Worm (Caenorhabditis elegans) whole organism, L4 larva: ENCODE data around the gene F43G6.8.

Source experiments
- R02D3.7 ChIP-seq: fragments of 150-350 bp; sonication (generic microtip); optimal IDR thresholded peaks from 3 replicates; lab custom pipeline; 2014; ENCODE audit warnings: missing biosample characterization, missing genetic modification characterization
- T20F7.1 ChIP-seq: fragments of 200-800 bp; sonication (Bioruptor generic); optimal IDR thresholded peaks from 2 replicates; lab custom pipeline; 2018; ENCODE audit warnings: mild to moderate bottlenecking, missing genetic modification characterization, missing compliant biosample characterization
- T26A8.4 ChIP-seq: fragments of 200-800 bp; sonication (Bioruptor generic); IDR thresholded peaks from 2 replicates; pipeline ENCODE4 v1.3.6; 2022; ENCODE audit warnings: missing genetic modification characterization, missing compliant biosample characterization
- Y75B8A.6 ChIP-seq: fragments of 200-800 bp; sonication (Bioruptor generic); IDR thresholded peaks from 2 replicates; pipeline ENCODE4 v1.3.6; 2022; ENCODE audit warnings: missing genetic modification reagents, missing genetic modification characterization, missing compliant biosample characterization
- ZK337.2 ChIP-seq: fragments of 200-800 bp; sonication (Bioruptor generic); IDR thresholded peaks from 2 replicates; pipeline ENCODE4 v1.3.6; 2022; ENCODE audit warnings: missing genetic modification reagents, missing genetic modification characterization, missing compliant biosample characterization
- aha-1 ChIP-seq: fragments of 150-350 bp; peaks from one replicate; lab custom pipeline; 2014; ENCODE audit warnings: missing biosample characterization, missing genetic modification characterization
- arid-1 ChIP-seq: fragments of 200-800 bp; sonication (Bioruptor generic); conservative IDR thresholded peaks from 2 replicates; pipeline ENCODE4 v1.3.6; 2022; ENCODE audit warnings: missing genetic modification reagents, missing genetic modification characterization, missing compliant biosample characterization
- attf-4 ChIP-seq: sonication (generic microtip); optimal IDR thresholded peaks from 3 replicates; lab custom pipeline; 2017; ENCODE audit warnings: missing biosample characterization, missing genetic modification characterization
- ceh-20 ChIP-seq: fragments of 200-800 bp; sonication (Bioruptor generic); IDR thresholded peaks from 2 replicates; pipeline ENCODE4 v1.3.6; 2022; ENCODE audit warnings: missing genetic modification reagents, missing genetic modification characterization, missing compliant biosample characterization
- ceh-44 ChIP-seq: fragments of 200-800 bp; sonication (Bioruptor generic); IDR thresholded peaks from 2 replicates; pipeline ENCODE4 v1.3.6; 2022; ENCODE audit warnings: missing genetic modification reagents, missing genetic modification characterization, missing compliant biosample characterization
- ceh-82 ChIP-seq: sonication (generic microtip); optimal IDR thresholded peaks from 2 replicates; lab custom pipeline; 2017; ENCODE audit warnings: missing biosample characterization, missing genetic modification characterization
- ces-1 ChIP-seq: fragments of 150-350 bp; sonication (generic microtip); optimal IDR thresholded peaks from 4 replicates; lab custom pipeline; 2014; ENCODE audit warnings: missing biosample characterization, missing genetic modification reagents, missing genetic modification characterization
- cey-2 ChIP-seq: sonication (generic microtip); optimal IDR thresholded peaks from 3 replicates; lab custom pipeline; 2017; ENCODE audit warnings: missing genetic modification characterization, mild to moderate bottlenecking, missing compliant biosample characterization, antibody characterized with exemption, borderline replicate concordance; ENCODE audit not compliant: insufficient read depth
- ctbp-1 ChIP-seq: fragments of 200-800 bp; sonication (Bioruptor generic); IDR thresholded peaks from 2 replicates; pipeline ENCODE4 v1.3.6; 2022; ENCODE audit warnings: missing genetic modification reagents, missing genetic modification characterization, missing compliant biosample characterization
- daf-12 ChIP-seq: fragments of 150-350 bp; optimal IDR thresholded peaks from 2 replicates; lab custom pipeline; 2014; ENCODE audit warnings: missing biosample characterization, missing genetic modification reagents, missing genetic modification characterization
- daf-16 ChIP-seq, 3 experiments: sonication (generic microtip); optimal IDR thresholded peaks; 2 replicates each; lab custom pipeline; 2016 to 2017; ENCODE audit warnings: missing genetic modification characterization in 3 of 3, missing genetic modification reagents in 3 of 3, mild to moderate bottlenecking in 2 of 3, missing compliant biosample characterization in 2 of 3, missing biosample characterization in 1 of 3, moderate library complexity in 1 of 3
- daf-8 ChIP-seq: fragments of 200-800 bp; sonication (Bioruptor generic); IDR thresholded peaks from 2 replicates; pipeline ENCODE4 v1.3.6; 2022; ENCODE audit warnings: missing genetic modification characterization, missing compliant biosample characterization
- dmd-6 ChIP-seq: fragments of 200-800 bp; sonication (Bioruptor generic); IDR thresholded peaks from 2 replicates; pipeline ENCODE4 v1.3.6; 2022; ENCODE audit warnings: missing genetic modification reagents, missing genetic modification characterization, missing compliant biosample characterization
- dmd-8 ChIP-seq: fragments of 200-800 bp; sonication (Bioruptor generic); IDR thresholded peaks from 2 replicates; pipeline ENCODE4 v1.3.6; 2022; ENCODE audit warnings: missing genetic modification characterization, missing compliant biosample characterization
- egl-27 ChIP-seq: sonication (generic microtip); optimal IDR thresholded peaks from 3 replicates; lab custom pipeline; 2017; ENCODE audit warnings: missing biosample characterization, missing genetic modification reagents, missing genetic modification characterization
- egl-43 ChIP-seq: fragments of 200-800 bp; sonication (Bioruptor generic); IDR thresholded peaks from 2 replicates; pipeline ENCODE4 v1.3.6; 2022; ENCODE audit warnings: missing genetic modification reagents, missing genetic modification characterization, missing compliant biosample characterization
- fkh-10 ChIP-seq: fragments of 150-350 bp; optimal IDR thresholded peaks from 2 replicates; lab custom pipeline; 2014; ENCODE audit warnings: missing biosample characterization, missing genetic modification reagents, missing genetic modification characterization
- hlh-11 ChIP-seq: fragments of 200-800 bp; sonication (Bioruptor generic); optimal IDR thresholded peaks from 2 replicates; lab custom pipeline; 2018; ENCODE audit warnings: mild to moderate bottlenecking, missing genetic modification characterization, missing compliant biosample characterization
- hlh-30 ChIP-seq: sonication (generic microtip); optimal IDR thresholded peaks from 2 replicates; lab custom pipeline; 2017; ENCODE audit warnings: antibody characterized with exemption, mild to moderate bottlenecking, missing genetic modification characterization, missing compliant biosample characterization; ENCODE audit not compliant: insufficient read depth
- jun-1 ChIP-seq: fragments of 150-350 bp; optimal IDR thresholded peaks from 2 replicates; lab custom pipeline; 2014; ENCODE audit warnings: missing biosample characterization, missing genetic modification reagents, missing genetic modification characterization
- lin-29 ChIP-seq: fragments of 200-800 bp; sonication (Bioruptor generic); IDR thresholded peaks from 2 replicates; pipeline ENCODE4 v1.3.6; 2022; ENCODE audit warnings: missing genetic modification reagents, missing genetic modification characterization, missing compliant biosample characterization
- lin-38 ChIP-seq: fragments of 200-800 bp; sonication (Bioruptor generic); IDR thresholded peaks from 2 replicates; pipeline ENCODE4 v1.3.6; 2022; ENCODE audit warnings: missing genetic modification reagents, missing genetic modification characterization, missing compliant biosample characterization
- lsy-2 ChIP-seq, 2 experiments: fragments of 150-350 bp in 1 of 2; sonication (generic microtip) in 1 of 2; optimal IDR thresholded peaks; 2 replicates each; lab custom pipeline; 2014 to 2017; ENCODE audit warnings: missing biosample characterization in 2 of 2, missing genetic modification characterization in 2 of 2
- madf-5 ChIP-seq, 2 experiments: fragments of 200-800 bp; sonication (Bioruptor generic); IDR thresholded peaks; 2 replicates each; pipeline ENCODE4 v1.3.6; 2022; ENCODE audit warnings: missing compliant biosample characterization in 2 of 2, missing genetic modification characterization in 2 of 2
- mdl-1 ChIP-seq, 2 experiments: fragments of 150-350 bp in 1 of 2; sonication (generic microtip) in 1 of 2; optimal IDR thresholded peaks; 2 replicates each; lab custom pipeline; 2014 to 2017; ENCODE audit warnings: missing biosample characterization in 2 of 2, missing genetic modification characterization in 2 of 2
- mep-1 ChIP-seq: fragments of 150-350 bp; sonication (generic microtip); optimal IDR thresholded peaks from 3 replicates; lab custom pipeline; 2014; ENCODE audit warnings: missing biosample characterization, missing genetic modification characterization
- mxl-2 ChIP-seq: fragments of 200-800 bp; sonication (Bioruptor generic); conservative IDR thresholded peaks from 2 replicates; pipeline ENCODE4 v1.3.6; 2022; ENCODE audit warnings: missing genetic modification reagents, missing genetic modification characterization, missing compliant biosample characterization
- mxl-3 ChIP-seq: fragments of 200-800 bp; sonication (Bioruptor generic); optimal IDR thresholded peaks from 2 replicates; lab custom pipeline; 2018; ENCODE audit warnings: mild to moderate bottlenecking, missing genetic modification characterization, missing compliant biosample characterization
- nhr-102 ChIP-seq: sonication (generic microtip); optimal IDR thresholded peaks from 2 replicates; lab custom pipeline; 2016; ENCODE audit warnings: mild to moderate bottlenecking, missing genetic modification characterization, moderate library complexity, missing compliant biosample characterization
- nhr-48 ChIP-seq: sonication (generic microtip); optimal IDR thresholded peaks from 2 replicates; lab custom pipeline; 2016; ENCODE audit warnings: mild to moderate bottlenecking, missing genetic modification characterization, missing compliant biosample characterization
- nhr-77 ChIP-seq: fragments of 150-350 bp; optimal IDR thresholded peaks from 2 replicates; lab custom pipeline; 2014; ENCODE audit warnings: missing biosample characterization, missing genetic modification characterization
- php-3 ChIP-seq: fragments of 200-800 bp; sonication (Bioruptor generic); IDR thresholded peaks from 2 replicates; pipeline ENCODE4 v1.3.6; 2022; ENCODE audit warnings: missing genetic modification reagents, missing genetic modification characterization, missing compliant biosample characterization
- pqm-1 ChIP-seq: sonication (generic microtip); optimal IDR thresholded peaks from 2 replicates; lab custom pipeline; 2017; ENCODE audit warnings: missing biosample characterization, missing genetic modification characterization
- rbr-2 ChIP-seq: sonication (generic microtip); optimal IDR thresholded peaks from 2 replicates; lab custom pipeline; 2016; ENCODE audit warnings: missing genotype, missing genetic modification characterization, missing compliant biosample characterization
- sdz-12 ChIP-seq: fragments of 200-800 bp; sonication (Bioruptor generic); optimal IDR thresholded peaks from 2 replicates; lab custom pipeline; 2018; ENCODE audit warnings: mild to moderate bottlenecking, missing genetic modification characterization, missing compliant biosample characterization
- spr-1 ChIP-seq: sonication (generic microtip); optimal IDR thresholded peaks from 2 replicates; lab custom pipeline; 2016; ENCODE audit warnings: mild to moderate bottlenecking, missing genetic modification characterization, missing compliant biosample characterization
- spr-3 ChIP-seq: fragments of 200-800 bp; sonication (Bioruptor generic); optimal IDR thresholded peaks from 2 replicates; lab custom pipeline; 2018; ENCODE audit warnings: mild to moderate bottlenecking, missing genetic modification characterization, missing compliant biosample characterization
- unc-130 ChIP-seq: sonication (generic microtip); optimal IDR thresholded peaks from 2 replicates; lab custom pipeline; 2016; ENCODE audit warnings: missing genetic modification reagents, missing genetic modification characterization, missing compliant biosample characterization
- unc-62 ChIP-seq, 3 experiments: fragments of 150-350 bp in 1 of 3; sonication (generic microtip); optimal IDR thresholded peaks in 2 of 3; peaks in 1 of 3; 1 replicate in 1 of 3; 2 replicates in 2 of 3; lab custom pipeline; 2014 to 2017; ENCODE audit warnings: missing biosample characterization in 3 of 3, missing genetic modification characterization in 3 of 3, missing genetic modification reagents in 3 of 3, missing genotype in 1 of 3
- zip-11 ChIP-seq: fragments of 200-800 bp; sonication (Bioruptor generic); IDR thresholded peaks from 2 replicates; pipeline ENCODE4 v1.3.6; 2022; ENCODE audit warnings: missing genetic modification characterization, missing compliant biosample characterization
- ztf-11 ChIP-seq: fragments of 150-350 bp; optimal IDR thresholded peaks from 2 replicates; lab custom pipeline; 2014; ENCODE audit warnings: missing biosample characterization, missing genetic modification characterization

F43G6.8 gene

DNA sequence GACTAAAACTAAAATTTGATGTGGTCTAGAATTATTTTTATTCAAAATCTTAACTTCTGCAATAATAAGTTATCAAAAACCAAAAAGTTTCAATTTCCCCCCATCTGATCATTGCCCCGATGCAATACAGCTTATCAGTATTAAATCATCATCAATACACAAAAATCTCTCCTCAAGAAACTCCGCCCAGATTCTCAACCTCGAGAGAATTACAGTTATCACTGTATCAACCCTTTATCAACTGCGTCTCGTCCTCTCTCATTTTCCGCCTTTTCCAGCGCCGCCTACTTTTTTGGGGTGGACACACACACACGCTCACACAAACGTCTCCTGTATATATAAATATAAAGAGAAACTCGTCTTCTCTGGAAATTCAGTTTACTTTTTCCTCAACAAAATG is 28.4 kb upstream of the F43G6.8 start, which contains the start of gene T27D12.1:
Gene T27D12.1 (plus strand): TSS at position 301 of the 400 bp plus-strand sequence.
- no peak for TF ChIP-seq ctbp-1 (GFP tag; lab: Robert Waterston, UW)
- no peak for TF ChIP-seq daf-8
- no peak for TF ChIP-seq php-3 (GFP tag; lab: Robert Waterston, UW)
- no peak for TF ChIP-seq arid-1
- TF ChIP-seq ces-1 (GFP tag; lab: Kevin White, UChicago) = no peak
- TF ChIP-seq nhr-102 (tag; lab: Kevin White, UChicago) = no peak
- no peak for TF ChIP-seq pqm-1 (tag; lab: Kevin White, UChicago)
- TF ChIP-seq mep-1 (tag; lab: Kevin White, UChicago) = no peak
- TF ChIP-seq T20F7.1 (GFP tag; lab: Kevin White, UChicago) = no peak
- no peak for TF ChIP-seq egl-43 (GFP tag; lab: Robert Waterston, UW)
- TF ChIP-seq jun-1 (tag; lab: Kevin White, UChicago) = no peak

DNA sequence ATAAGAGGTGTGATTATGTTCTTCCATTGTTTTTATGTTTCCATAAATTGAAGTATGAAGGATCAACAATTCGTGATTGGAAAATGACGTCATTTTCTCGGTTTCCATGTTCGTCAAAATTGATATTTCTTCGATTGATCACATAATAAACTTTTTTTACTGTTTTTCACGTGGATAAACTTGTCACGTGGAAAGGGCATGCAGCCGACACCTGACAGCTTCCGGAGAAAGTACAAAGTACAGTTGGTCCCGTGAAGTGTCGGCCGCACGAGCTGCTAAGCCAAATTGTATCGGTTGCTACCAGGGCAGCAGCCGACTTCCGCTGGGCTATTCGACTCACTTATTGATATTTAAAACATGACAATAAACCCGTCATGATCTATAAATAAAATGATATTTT is 27.8 kb upstream of the F43G6.8 start:
- TF ChIP-seq T26A8.4 (GFP tag; lab: Robert Waterston, UW) (no peak), nhr-77 (tag; lab: Kevin White, UChicago) (no peak), mxl-2 (GFP tag; lab: Robert Waterston, UW) (0 out of 2 replicates have a peak, but pooled peaks have one; percentile 23), sdz-12 (no peak), lin-29 (GFP tag; lab: Robert Waterston, UW) (no peak), dmd-6 (GFP tag; lab: Robert Waterston, UW) (peak; percentile 55), lin-38 (GFP tag; lab: Robert Waterston, UW) (no peak), fkh-10 (GFP tag; lab: Kevin White, UChicago) (no peak), unc-130 (GFP tag; lab: Kevin White, UChicago) (no peak), unc-62 (GFP tag; optimal IDR thresholded peaks at IDR 0.05 in 1 of 2; lab: Kevin White, UChicago) (peak in 1 of 2 experiments; percentile 53), unc-62 (tag; optimal IDR thresholded peaks at IDR 0.05; lab: Kevin White, UChicago) (no peak), ZK337.2 (GFP tag; lab: Robert Waterston, UW) (no peak), hlh-11 (tag; lab: Kevin White, UChicago) (peak; percentile 69), hlh-30 (tag; lab: Kevin White, UChicago) (peak; percentile 21), nhr-48 (tag; lab: Kevin White, UChicago) (peak; percentile 66), cey-2 (tag; lab: Kevin White, UChicago) (no peak), egl-27 (no peak), rbr-2 (no peak), mdl-1 (tag; optimal IDR thresholded peaks at IDR 0.05; lab: Kevin White, UChicago) (no peak), daf-12 (tag; lab: Kevin White, UChicago) (no peak), daf-16 (GFP tag; optimal IDR thresholded peaks at IDR 0.05; lab: Kevin White, UChicago) (no peak), daf-16 (tag; optimal IDR thresholded peaks at IDR 0.05; lab: Kevin White, UChicago) (no peak), zip-11 (GFP tag; lab: Robert Waterston, UW) (no peak), pqm-1 (tag; lab: Kevin White, UChicago) (no peak), attf-4 (tag; lab: Kevin White, UChicago) (no peak), ztf-11 (tag; lab: Kevin White, UChicago) (no peak), dmd-8 (GFP tag; lab: Robert Waterston, UW) (no peak)
- TF ChIP-seq, all 104 proteins: peak for 6

DNA sequence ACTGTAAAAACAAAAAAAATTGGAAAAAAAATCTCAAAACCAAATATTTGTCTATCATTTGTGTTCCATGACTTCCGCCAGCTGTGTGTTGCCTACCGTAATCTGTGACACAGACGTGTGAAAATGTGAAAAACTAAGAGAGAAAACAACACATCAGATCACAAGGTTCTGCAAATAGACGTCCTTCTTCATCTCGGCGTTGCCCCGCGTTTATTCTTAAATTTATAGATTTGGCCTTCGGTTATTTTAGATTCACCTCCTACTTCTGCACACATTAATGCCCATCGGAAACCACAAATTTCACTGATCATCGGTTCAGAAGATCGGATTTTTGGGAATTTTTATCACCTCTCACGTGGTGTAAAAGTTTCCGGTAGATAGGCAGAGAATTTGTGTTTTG is 25.2 kb upstream of the F43G6.8 start:
- TF ChIP-seq Y75B8A.6 (GFP tag; lab: Robert Waterston, UW) = no peak
- no peak for TF ChIP-seq mxl-3 (GFP tag; lab: Kevin White, UChicago)
- no peak for TF ChIP-seq spr-1 (tag; lab: Kevin White, UChicago)
- TF ChIP-seq rbr-2 = no peak
- TF ChIP-seq aha-1 (tag; lab: Kevin White, UChicago) = peak; percentile 73
- TF ChIP-seq ceh-82 (tag; lab: Kevin White, UChicago) = no peak
- no peak for TF ChIP-seq egl-43 (GFP tag; lab: Robert Waterston, UW)
- TF ChIP-seq hlh-30 (tag; lab: Kevin White, UChicago) = peak; percentile 10
- TF ChIP-seq dmd-6 (GFP tag; lab: Robert Waterston, UW) = no peak
- TF ChIP-seq lsy-2 (tag; optimal IDR thresholded peaks at IDR 0.05; lab: Kevin White, UChicago) = peak in 1 of 2 experiments; percentile 30
- no peak for TF ChIP-seq R02D3.7 (tag; lab: Kevin White, UChicago)
- no peak for TF ChIP-seq ceh-44 (GFP tag; lab: Robert Waterston, UW)
- TF ChIP-seq zip-11 (GFP tag; lab: Robert Waterston, UW) = no peak
- TF ChIP-seq madf-5 (GFP tag; IDR thresholded peaks at IDR 0.05; lab: Robert Waterston, UW) = no peak
- no peak for TF ChIP-seq ceh-20 (GFP tag; lab: Robert Waterston, UW)
- TF ChIP-seq spr-3 (GFP tag; lab: Kevin White, UChicago) = no peak
